Worm (Caenorhabditis elegans) whole organism, mixed stage, embryonic: ENCODE measurements around the gene ufd-2.

Experiments used
- M03D4.4 ChIP-seq: sonication (generic microtip); optimal IDR thresholded peaks from 2 replicates; lab custom pipeline; 2017; ENCODE audit warnings: mild to moderate bottlenecking, missing genetic modification characterization, missing compliant biosample characterization
- bed-3 ChIP-seq: fragments of 200-800 bp; sonication (Bioruptor generic); optimal IDR thresholded peaks from 3 replicates; lab custom pipeline; 2018; ENCODE audit warnings: mild to moderate bottlenecking, missing genetic modification characterization, moderate library complexity, missing compliant biosample characterization
- blmp-1 ChIP-seq: fragments of 150-350 bp; optimal IDR thresholded peaks from 2 replicates; lab custom pipeline; 2014; ENCODE audit warnings: missing biosample characterization, missing genetic modification characterization
- ceh-43 ChIP-seq: fragments of 200-800 bp; sonication (Bioruptor generic); optimal IDR thresholded peaks from 2 replicates; lab custom pipeline; 2018; ENCODE audit warnings: mild to moderate bottlenecking, missing genetic modification characterization, moderate library complexity, missing compliant biosample characterization
- ces-1 ChIP-seq: fragments of 150-350 bp; optimal IDR thresholded peaks from 2 replicates; lab custom pipeline; 2014; ENCODE audit warnings: missing biosample characterization, missing genetic modification reagents, missing genetic modification characterization
- cnd-1 ChIP-seq: fragments of 200-800 bp; sonication (Bioruptor generic); optimal IDR thresholded peaks from 2 replicates; lab custom pipeline; 2018; ENCODE audit warnings: mild to moderate bottlenecking, missing genetic modification characterization, missing compliant biosample characterization
- elt-3 ChIP-seq: fragments of 150-350 bp; optimal IDR thresholded peaks from 2 replicates; lab custom pipeline; 2014; ENCODE audit warnings: missing biosample characterization, missing genetic modification characterization
- hlh-1 ChIP-seq: fragments of 150-350 bp; optimal IDR thresholded peaks from 2 replicates; lab custom pipeline; 2014; ENCODE audit warnings: missing biosample characterization, missing genetic modification reagents, missing genetic modification characterization
- lin-13 ChIP-seq: fragments of 150-350 bp; optimal IDR thresholded peaks from 2 replicates; lab custom pipeline; 2014; ENCODE audit warnings: missing biosample characterization, missing genetic modification characterization
- mab-5 ChIP-seq: fragments of 150-350 bp; optimal IDR thresholded peaks from 2 replicates; lab custom pipeline; 2014; ENCODE audit warnings: missing biosample characterization, missing genetic modification characterization
- nhr-2 ChIP-seq: fragments of 150-350 bp; optimal IDR thresholded peaks from 2 replicates; lab custom pipeline; 2014; ENCODE audit warnings: missing biosample characterization, missing genetic modification characterization
- nhr-28 ChIP-seq: fragments of 150-350 bp; optimal IDR thresholded peaks from 2 replicates; lab custom pipeline; 2014; ENCODE audit warnings: missing biosample characterization, missing genetic modification characterization
- pha-4 ChIP-seq: fragments of 150-350 bp; optimal IDR thresholded peaks from 2 replicates; lab custom pipeline; 2018; ENCODE audit warnings: missing biosample characterization, missing genetic modification reagents, missing genetic modification characterization
- unc-39 ChIP-seq: fragments of 150-350 bp; optimal IDR thresholded peaks from 2 replicates; lab custom pipeline; 2014; ENCODE audit warnings: missing biosample characterization, missing genetic modification characterization
- unc-62 ChIP-seq: fragments of 150-350 bp; optimal IDR thresholded peaks from 2 replicates; lab custom pipeline; 2014; ENCODE audit warnings: missing biosample characterization, missing genetic modification reagents, missing genetic modification characterization
- zip-8 ChIP-seq: fragments of 150-350 bp; optimal IDR thresholded peaks from 2 replicates; lab custom pipeline; 2014; ENCODE audit warnings: missing biosample characterization, missing genetic modification characterization

The ufd-2 gene

ce11 chrII:8112063-8112462 lies 49.5 kb downstream of the ufd-2 start, which contains the start of gene lron-4:
TSS of gene lron-4 (minus strand) at chrII:8112163.
- TF ChIP-seq zip-8 (tag; lab: Kevin White, UChicago) (no peak), blmp-1 (tag; lab: Kevin White, UChicago) (no peak), pha-4 (tag; lab: Kevin White, UChicago) (no peak), ces-1 (GFP tag; lab: Kevin White, UChicago) (no peak), ceh-43 (GFP tag; lab: Kevin White, UChicago) (no peak), elt-3 (no peak), M03D4.4 (no peak), hlh-1 (tag; lab: Kevin White, UChicago) (no peak), nhr-28 (tag; lab: Kevin White, UChicago) (no peak), mab-5 (no peak), cnd-1 (tag; lab: Kevin White, UChicago) (no peak), lin-13 (tag; lab: Kevin White, UChicago) (no peak), nhr-2 (no peak), bed-3 (GFP tag; lab: Kevin White, UChicago) (no peak), unc-62 (no peak), unc-39 (tag; lab: Kevin White, UChicago) (no peak)
